Worm (Caenorhabditis elegans): ENCODE measurements around the gene Y69A2AR.18.

- TF ChIP-seq him-1 (tag; optimal IDR thresholded peaks at IDR 0.05) (no peak), W03F9.2 (tag; optimal IDR thresholded peaks at IDR 0.05) (no peak), dao-5 (tag; optimal IDR thresholded peaks at IDR 0.05) (no peak)
Measured at ce11 chrIV:2542001-2542400, 46.5 kb downstream of the Y69A2AR.18 start, which contains the start of gene sprr-3.

Data from whole organism, L4/young adult.